Fruit fly (Drosophila melanogaster): ENCODE data around the gene CG10140.
A peak's percentile ranks its signal among the peaks of the same experiment; 100 is the strongest.

The CG10140 gene

DNA sequence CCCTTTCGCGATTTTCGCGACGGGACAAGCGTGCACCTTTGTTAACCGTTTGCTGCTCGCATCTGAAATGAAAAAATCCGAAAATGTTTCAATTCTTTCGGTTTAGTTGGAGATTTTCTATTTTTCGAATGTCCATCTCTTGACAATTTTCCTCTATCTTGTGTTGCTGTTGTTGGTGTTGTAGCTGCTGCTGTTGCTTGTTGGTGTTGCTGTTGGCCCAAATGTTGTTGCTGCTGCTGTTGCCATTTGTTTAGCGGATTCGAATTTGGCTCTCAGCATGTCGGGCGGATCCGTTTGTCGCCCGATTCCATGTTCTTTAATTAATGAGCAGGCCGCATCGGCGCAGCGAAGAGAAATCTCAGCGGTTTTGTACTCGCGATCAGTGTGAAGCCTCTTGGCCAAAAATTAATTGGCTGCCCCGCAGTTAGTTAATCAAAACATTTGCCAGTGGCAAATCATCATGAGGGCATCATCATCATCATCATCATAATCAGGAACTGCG lies 17.9 kb downstream of the CG10140 start, which contains the start of gene CG32121:
Gene CG32121 (minus strand): TSS at position 51 of the 502 bp plus-strand sequence.
- TF ChIP-seq CG8478 (optimal IDR thresholded peaks at IDR 0.05) (no peak), CTCF (optimal IDR thresholded peaks at IDR 0.05) (no peak)

DNA sequence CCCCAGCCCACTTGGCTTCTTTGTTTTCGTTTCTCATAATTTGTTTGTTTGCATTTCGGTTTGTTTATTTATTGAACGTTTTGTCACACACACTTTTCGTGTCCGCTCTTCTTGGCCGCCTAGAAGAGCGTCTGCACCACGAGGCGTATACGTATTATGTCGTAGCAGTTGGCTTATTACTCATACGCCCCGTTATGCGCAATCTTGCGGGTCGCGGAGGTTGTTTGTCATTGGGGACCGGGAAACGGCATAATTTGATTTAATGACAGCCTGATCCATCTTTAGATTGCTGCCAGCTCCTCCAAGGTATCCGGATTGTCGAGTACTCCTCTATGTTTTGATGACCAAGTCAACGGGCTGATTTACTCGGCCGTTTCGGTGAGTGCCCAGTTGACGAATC lies 20.1 kb downstream of the CG10140 start:
- TF ChIP-seq CG8478 (optimal IDR thresholded peaks at IDR 0.05) (no peak), CTCF (optimal IDR thresholded peaks at IDR 0.05) (no peak)

DNA sequence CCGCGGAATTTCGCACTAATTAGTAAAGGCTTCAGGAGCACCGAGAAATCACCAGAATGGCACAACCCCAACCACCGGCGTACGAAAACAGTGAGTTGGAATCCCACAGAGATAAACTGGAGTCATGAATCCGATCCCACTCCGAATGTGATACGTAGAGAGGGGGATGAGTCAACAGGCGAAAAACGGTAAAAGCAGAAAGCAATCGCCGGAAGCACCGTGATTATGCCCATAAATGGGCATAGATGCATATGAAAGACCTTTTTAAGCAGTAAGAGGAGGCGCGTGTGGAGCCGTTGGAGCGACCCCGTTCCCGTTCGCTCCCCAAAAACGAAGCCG lies 27.4 kb downstream of the CG10140 start:
- TF ChIP-seq CTCF (optimal IDR thresholded peaks at IDR 0.05) = no peak
- no peak for TF ChIP-seq CG8478 (optimal IDR thresholded peaks at IDR 0.05)

DNA sequence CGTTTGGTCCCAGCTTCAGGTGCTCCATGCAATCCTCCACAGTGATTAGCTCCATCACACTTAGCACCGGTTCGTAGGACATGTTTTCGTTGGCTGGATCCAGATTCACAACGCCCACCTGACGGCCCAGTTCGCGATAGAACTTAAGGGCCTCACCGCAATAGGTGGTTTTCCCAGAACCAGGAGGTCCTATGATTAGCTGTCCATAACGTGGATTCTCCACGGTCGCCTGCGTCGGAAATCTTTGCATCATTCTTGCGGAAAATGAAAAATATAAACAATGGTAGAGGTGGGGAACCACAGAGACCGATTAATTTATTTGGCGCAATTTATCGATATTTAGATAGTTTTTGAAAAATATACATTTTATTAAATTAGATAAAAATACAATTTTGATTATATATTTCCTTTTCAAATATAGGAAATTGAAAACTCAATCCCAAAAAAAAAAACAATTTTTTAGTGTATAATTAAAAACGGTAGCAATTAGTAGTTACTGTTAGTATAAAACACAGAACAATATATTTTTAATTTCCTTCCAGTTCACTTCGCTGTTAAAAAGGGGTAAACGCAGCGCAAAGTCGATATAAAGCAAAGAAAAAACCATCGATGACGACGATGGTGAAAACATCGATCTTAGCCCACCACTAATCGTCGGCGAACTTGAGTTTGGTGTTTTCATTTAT lies 27.9 kb downstream of the CG10140 start, which contains the start of the genes CG10222 and flr:
Gene CG10222 (minus strand): TSS at position 254 of the 686 bp plus-strand sequence.
Gene flr (plus strand): TSS at position 644 of the 686 bp plus-strand sequence.
- no peak for TF ChIP-seq CTCF (optimal IDR thresholded peaks at IDR 0.05)
- no peak for TF ChIP-seq CG8478 (optimal IDR thresholded peaks at IDR 0.05)

DNA sequence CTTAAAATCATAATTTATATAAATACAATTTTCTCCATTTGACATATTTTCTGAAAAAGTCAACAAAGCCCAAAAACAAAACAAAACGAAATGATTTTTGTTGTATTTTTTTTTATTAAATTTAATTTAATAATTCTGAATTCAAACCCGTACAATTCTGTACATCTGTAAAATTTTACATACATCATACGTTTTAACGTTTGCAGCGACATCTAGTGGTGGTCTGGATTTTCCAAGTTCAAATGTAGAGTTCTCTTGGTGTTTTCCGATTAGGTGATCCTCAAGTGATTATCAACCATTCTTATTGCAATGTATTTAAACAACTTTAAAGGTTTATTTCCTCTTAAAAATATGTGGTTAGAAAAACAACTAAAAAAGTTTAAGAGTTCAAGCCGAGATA lies 29.3 kb downstream of the CG10140 start:
- TF ChIP-seq CTCF (optimal IDR thresholded peaks at IDR 0.05) (peak; percentile 81 to 96), CG8478 (optimal IDR thresholded peaks at IDR 0.05) (no peak)

DNA sequence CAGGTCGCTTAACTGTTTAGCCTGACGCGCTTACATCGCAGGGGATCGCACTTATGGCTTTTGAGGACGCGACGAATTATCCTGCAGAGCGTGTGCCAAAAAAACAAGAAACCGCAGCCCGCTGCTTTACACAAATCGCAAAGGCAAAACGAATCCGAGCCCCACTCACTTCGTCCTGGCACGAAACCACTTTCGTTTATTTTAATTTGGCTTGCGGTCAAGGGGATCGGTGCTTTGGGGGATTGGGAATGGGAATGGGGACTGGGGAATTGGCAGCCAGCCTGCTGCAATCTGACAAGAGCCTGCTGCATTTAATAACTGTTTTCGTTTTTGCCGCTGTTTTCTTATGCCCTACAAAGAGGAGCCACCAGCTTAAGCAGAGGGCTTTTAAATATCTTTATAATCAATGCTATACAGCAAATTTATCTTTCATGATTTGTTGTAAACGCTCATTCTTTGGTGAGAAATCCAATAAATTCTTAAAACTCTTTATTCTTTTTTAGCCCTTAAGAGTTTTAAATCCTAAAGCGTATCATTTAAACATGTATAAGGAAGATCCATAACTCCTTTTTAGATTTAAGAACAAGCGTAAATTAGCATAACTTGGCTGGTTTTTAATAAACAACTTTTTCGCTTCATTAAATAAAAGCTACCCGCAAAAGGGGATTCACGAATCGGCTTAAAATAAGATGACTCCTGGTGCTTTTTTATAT lies 30.3 kb downstream of the CG10140 start:
- TF ChIP-seq CG8478 (optimal IDR thresholded peaks at IDR 0.05) (no peak), CTCF (optimal IDR thresholded peaks at IDR 0.05) (no peak)

DNA sequence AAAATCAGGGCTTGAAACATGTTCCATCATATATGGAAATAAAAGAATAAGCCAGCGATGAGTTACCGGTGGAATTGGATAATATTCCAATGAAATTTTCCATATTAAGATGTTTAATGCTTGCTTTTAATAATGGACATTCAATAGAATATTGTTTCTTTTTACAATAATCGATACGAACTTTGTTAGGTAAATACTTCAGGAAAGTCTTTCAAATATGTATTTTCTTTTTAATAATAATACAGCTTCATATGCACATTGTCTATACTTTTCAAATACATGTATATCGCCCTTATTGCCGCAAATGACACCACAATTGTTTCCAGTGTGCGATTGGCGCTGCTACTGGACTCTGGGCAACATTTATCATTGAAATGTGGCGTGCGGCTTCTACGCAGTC lies 33.4 kb downstream of the CG10140 start:
- TF ChIP-seq CG8478 (optimal IDR thresholded peaks at IDR 0.05) (no peak), CTCF (optimal IDR thresholded peaks at IDR 0.05) (no peak)

DNA sequence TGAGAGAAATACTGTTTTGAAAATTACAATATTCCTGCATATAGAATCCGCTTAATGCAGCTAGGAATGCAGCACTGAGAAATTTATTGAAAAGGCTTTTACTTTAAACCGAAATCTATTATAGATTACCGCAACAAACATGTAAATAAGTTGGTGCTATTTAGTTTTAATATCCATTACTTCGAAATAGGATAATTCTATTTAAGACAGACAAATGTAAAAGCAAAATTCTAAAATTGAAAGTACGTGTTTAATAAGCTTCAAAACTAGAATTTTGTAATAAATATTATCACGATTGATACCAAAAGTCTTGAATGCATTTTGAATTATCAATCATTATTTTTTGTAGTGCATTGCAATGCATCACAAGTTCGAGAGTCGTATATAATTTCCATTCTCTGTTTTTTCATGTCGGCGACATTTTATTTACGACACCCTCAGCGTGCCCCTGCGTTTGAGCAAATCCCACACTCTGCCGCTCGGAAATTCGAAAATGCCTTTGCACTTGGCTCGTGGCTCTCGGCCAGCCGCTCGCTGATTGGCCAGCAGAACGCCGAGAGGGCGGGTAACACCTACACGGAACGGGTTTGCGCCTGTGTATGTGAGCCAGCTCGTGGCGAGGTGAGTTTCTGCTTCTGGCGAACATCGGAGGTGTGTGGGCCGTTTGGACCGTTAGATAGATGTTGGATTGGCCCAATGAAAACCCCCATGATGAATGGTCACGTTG lies 37.0 kb downstream of the CG10140 start:
- TF ChIP-seq CG8478 (optimal IDR thresholded peaks at IDR 0.05) (no peak), CTCF (optimal IDR thresholded peaks at IDR 0.05) (no peak)

DNA sequence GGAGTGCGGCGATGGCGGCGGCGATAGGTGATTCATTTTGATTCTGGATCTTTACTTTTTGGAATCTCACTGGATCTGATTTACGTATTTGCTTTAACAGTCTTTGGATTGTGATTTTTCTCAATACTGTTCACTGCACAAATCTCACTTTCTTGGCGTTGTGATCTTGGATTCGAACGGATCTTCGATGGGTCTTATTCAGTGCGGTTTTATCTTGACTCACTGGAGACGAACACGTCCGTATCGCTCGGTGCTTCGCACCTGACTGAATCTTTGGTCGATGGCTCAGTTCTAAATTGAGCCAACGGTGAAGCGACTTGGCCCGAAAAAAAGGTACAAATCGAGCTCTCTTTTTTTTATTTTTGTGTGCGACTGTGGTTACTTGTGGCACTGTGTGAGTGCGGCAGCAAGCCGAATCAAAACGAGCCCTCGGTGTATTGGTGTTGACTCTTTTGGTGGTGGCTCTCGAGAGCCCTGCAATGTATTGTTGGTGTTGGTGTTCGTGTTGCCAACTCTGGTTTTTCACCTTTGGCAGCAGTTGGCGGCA lies 39.3 kb downstream of the CG10140 start, which contains the start of gene sens:
Gene sens (minus strand): TSS at position 254 of the 547 bp plus-strand sequence.
- TF ChIP-seq CTCF (optimal IDR thresholded peaks at IDR 0.05) (no peak), CG8478 (optimal IDR thresholded peaks at IDR 0.05) (no peak)

DNA sequence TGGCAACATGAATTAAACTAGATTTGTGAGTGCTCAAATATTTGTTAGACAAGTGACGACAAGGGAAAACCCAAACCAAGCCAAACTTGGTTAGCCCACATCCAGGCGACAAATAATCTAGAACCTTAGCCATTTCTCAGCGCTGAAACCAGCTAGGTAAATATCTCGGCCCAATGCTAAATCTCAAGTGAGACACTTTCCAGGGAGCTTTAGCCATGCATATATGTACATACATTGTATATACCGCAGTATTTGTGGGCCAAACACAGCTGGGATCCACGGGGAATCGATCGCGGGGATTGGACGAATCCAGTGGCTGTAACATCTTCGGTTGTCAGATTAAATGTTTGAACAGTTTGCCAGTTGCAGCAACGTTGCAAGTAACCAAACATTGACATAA lies 42.6 kb downstream of the CG10140 start:
- TF ChIP-seq CG8478 (optimal IDR thresholded peaks at IDR 0.05) (no peak), CTCF (optimal IDR thresholded peaks at IDR 0.05) (no peak)

DNA sequence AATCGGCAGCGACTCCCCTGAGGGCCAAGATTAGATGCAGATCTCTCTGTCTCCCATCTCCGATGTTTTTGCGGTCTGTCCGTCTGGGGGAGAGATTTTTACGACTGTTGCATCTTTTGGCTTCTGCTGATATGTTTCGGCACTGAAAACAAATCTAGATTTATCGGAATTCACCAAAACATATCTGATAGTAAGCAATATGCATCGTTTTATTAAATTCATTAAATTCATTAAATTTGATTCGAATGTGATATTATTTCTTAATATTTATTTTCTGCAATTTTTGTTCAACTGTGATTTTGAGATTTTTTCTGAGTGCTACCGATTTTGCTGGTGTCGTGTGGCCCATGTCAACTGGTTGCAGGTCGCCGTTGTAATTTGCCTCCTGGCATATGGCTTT lies 46.7 kb downstream of the CG10140 start:
- TF ChIP-seq CTCF (optimal IDR thresholded peaks at IDR 0.05) (no peak), CG8478 (optimal IDR thresholded peaks at IDR 0.05) (no peak)

DNA sequence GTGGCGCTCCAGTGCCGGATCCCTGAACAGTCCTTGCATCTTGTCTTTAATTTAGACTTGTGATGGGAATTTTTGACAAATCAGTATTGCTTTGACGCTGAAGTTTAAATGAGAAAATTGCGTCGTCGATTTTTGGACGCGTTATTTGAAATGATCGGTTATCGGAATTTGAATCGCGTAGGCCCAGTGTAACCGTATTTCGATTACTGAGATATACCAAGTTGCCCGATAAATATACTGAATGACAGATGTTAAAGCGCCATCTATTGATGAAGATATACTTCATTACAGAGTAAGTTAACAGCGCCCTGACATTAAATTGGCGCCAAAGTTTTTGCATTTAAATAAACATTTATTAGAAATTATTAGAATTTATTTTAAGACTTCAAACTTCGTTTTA lies 50.4 kb downstream of the CG10140 start, which contains the start of gene Poc1:
Gene Poc1 (minus strand): TSS at position 173 of the 400 bp plus-strand sequence.
- peak; percentile 91 to 92 for TF ChIP-seq CTCF (optimal IDR thresholded peaks at IDR 0.05)
- no peak for TF ChIP-seq CG8478 (optimal IDR thresholded peaks at IDR 0.05)
